Worm (Caenorhabditis elegans) whole organism, L4 larva: Measurements from ENCODE around the gene mlc-7.

Experiments
- F26F4.8 ChIP-seq: fragments of 200-800 bp; sonication (Bioruptor generic); conservative IDR thresholded peaks from 2 replicates; pipeline ENCODE4 v1.3.6; 2022; ENCODE audit warnings: missing genetic modification characterization, missing compliant biosample characterization
- F37D6.2 ChIP-seq: sonication (generic microtip); optimal IDR thresholded peaks from 2 replicates; lab custom pipeline; 2016; ENCODE audit warnings: mild to moderate bottlenecking, missing genetic modification characterization, missing compliant biosample characterization
- Y105C5A.15 ChIP-seq: fragments of 200-800 bp; sonication (Bioruptor generic); IDR thresholded peaks from 2 replicates; pipeline ENCODE4 v1.3.6; 2022; ENCODE audit warnings: missing genetic modification characterization, missing compliant biosample characterization
- ceh-28 ChIP-seq: fragments of 150-350 bp; optimal IDR thresholded peaks from 2 replicates; lab custom pipeline; 2014; ENCODE audit warnings: missing biosample characterization, missing genetic modification reagents, missing genetic modification characterization
- cey-2 ChIP-seq: sonication (generic microtip); optimal IDR thresholded peaks from 3 replicates; lab custom pipeline; 2017; ENCODE audit warnings: missing genetic modification characterization, mild to moderate bottlenecking, missing compliant biosample characterization, antibody characterized with exemption, borderline replicate concordance; ENCODE audit not compliant: insufficient read depth
- daf-12 ChIP-seq: fragments of 150-350 bp; optimal IDR thresholded peaks from 2 replicates; lab custom pipeline; 2014; ENCODE audit warnings: missing biosample characterization, missing genetic modification reagents, missing genetic modification characterization
- dmd-6 ChIP-seq: fragments of 200-800 bp; sonication (Bioruptor generic); IDR thresholded peaks from 2 replicates; pipeline ENCODE4 v1.3.6; 2022; ENCODE audit warnings: missing genetic modification reagents, missing genetic modification characterization, missing compliant biosample characterization
- duxl-1 ChIP-seq: sonication (generic microtip); optimal IDR thresholded peaks from 2 replicates; lab custom pipeline; 2016; ENCODE audit warnings: mild to moderate bottlenecking, missing genetic modification characterization, moderate library complexity, missing compliant biosample characterization; ENCODE audit not compliant: poor library complexity
- fkh-10 ChIP-seq: fragments of 150-350 bp; optimal IDR thresholded peaks from 2 replicates; lab custom pipeline; 2014; ENCODE audit warnings: missing biosample characterization, missing genetic modification reagents, missing genetic modification characterization
- gei-8 ChIP-seq: fragments of 200-800 bp; sonication (Bioruptor generic); optimal IDR thresholded peaks from 2 replicates; lab custom pipeline; 2018; ENCODE audit warnings: mild to moderate bottlenecking, missing genetic modification characterization, missing compliant biosample characterization
- lin-15B ChIP-seq: fragments of 150-350 bp; sonication (generic microtip); optimal IDR thresholded peaks from 3 replicates; lab custom pipeline; 2014; ENCODE audit warnings: missing biosample characterization, missing genetic modification characterization
- lin-29 ChIP-seq: fragments of 200-800 bp; sonication (Bioruptor generic); IDR thresholded peaks from 2 replicates; pipeline ENCODE4 v1.3.6; 2022; ENCODE audit warnings: missing genetic modification reagents, missing genetic modification characterization, missing compliant biosample characterization
- lin-39 ChIP-seq: fragments of 150-350 bp; optimal IDR thresholded peaks from 2 replicates; lab custom pipeline; 2014; ENCODE audit warnings: missing biosample characterization, missing genetic modification reagents, missing genetic modification characterization
- mdl-1 ChIP-seq, 2 experiments: fragments of 150-350 bp in 1 of 2; sonication (generic microtip) in 1 of 2; optimal IDR thresholded peaks; 2 replicates each; lab custom pipeline; 2014 to 2017; ENCODE audit warnings: missing biosample characterization in 2 of 2, missing genetic modification characterization in 2 of 2
- mes-2 ChIP-seq: sonication (generic microtip); optimal IDR thresholded peaks from 2 replicates; lab custom pipeline; 2016; ENCODE audit warnings: missing genotype, mild to moderate bottlenecking, missing genetic modification characterization, missing compliant biosample characterization; ENCODE audit not compliant: poor library complexity, severe bottlenecking
- nhr-10 ChIP-seq: fragments of 150-350 bp; optimal IDR thresholded peaks from 2 replicates; lab custom pipeline; 2014; ENCODE audit warnings: missing biosample characterization, missing genetic modification characterization
- nhr-28 ChIP-seq: fragments of 150-350 bp; optimal IDR thresholded peaks from 2 replicates; lab custom pipeline; 2014; ENCODE audit warnings: missing biosample characterization, missing genetic modification characterization
- nhr-42 ChIP-seq: fragments of 200-800 bp; sonication (Bioruptor generic); IDR thresholded peaks from 2 replicates; pipeline ENCODE4 v1.3.6; 2022; ENCODE audit warnings: missing genetic modification characterization, missing compliant biosample characterization
- pha-4 ChIP-seq, 2 experiments: fragments of 150-350 bp in 1 of 2; fragments of 200-800 bp in 1 of 2; sonication (Bioruptor generic) in 1 of 2; IDR thresholded peaks in 1 of 2; optimal IDR thresholded peaks in 1 of 2; 2 replicates each; pipeline versions ENCODE4 v1.3.6 to Lab custom; 2014 to 2022; ENCODE audit warnings: missing genetic modification characterization in 2 of 2, missing genetic modification reagents in 2 of 2, missing biosample characterization in 1 of 2, missing compliant biosample characterization in 1 of 2
- set-16 ChIP-seq: fragments of 200-800 bp; sonication (Bioruptor generic); IDR thresholded peaks from 2 replicates; pipeline ENCODE4 v1.3.6; 2022; ENCODE audit warnings: missing genetic modification reagents, missing genetic modification characterization, missing compliant biosample characterization
- snpc-4 ChIP-seq: fragments of 150-350 bp; optimal IDR thresholded peaks from 2 replicates; lab custom pipeline; 2014; ENCODE audit warnings: missing biosample characterization, missing genetic modification characterization
- tag-97 ChIP-seq: fragments of 200-800 bp; sonication (Bioruptor generic); IDR thresholded peaks from 2 replicates; pipeline ENCODE4 v1.3.6; 2022; ENCODE audit warnings: missing genetic modification characterization, missing compliant biosample characterization
- unc-62 ChIP-seq, 3 experiments: fragments of 150-350 bp in 1 of 3; sonication (generic microtip); optimal IDR thresholded peaks in 2 of 3; peaks in 1 of 3; 1 replicate in 1 of 3; 2 replicates in 2 of 3; lab custom pipeline; 2014 to 2017; ENCODE audit warnings: missing biosample characterization in 3 of 3, missing genetic modification characterization in 3 of 3, missing genetic modification reagents in 3 of 3, missing genotype in 1 of 3
- zip-11 ChIP-seq: fragments of 200-800 bp; sonication (Bioruptor generic); IDR thresholded peaks from 2 replicates; pipeline ENCODE4 v1.3.6; 2022; ENCODE audit warnings: missing genetic modification characterization, missing compliant biosample characterization

mlc-7 gene

ce11 chrIII:13771145-13771544 is 19.9 kb downstream of the mlc-7 start, which contains the start of the genes cyk-4 and pdr-1 (continued):
- peak; percentile 43 for TF ChIP-seq nhr-28 (tag; lab: Kevin White, UChicago)
- peak; percentile 84 for TF ChIP-seq mes-2 (tag; lab: Kevin White, UChicago)
- no peak for TF ChIP-seq daf-12 (tag; lab: Kevin White, UChicago)
- TF ChIP-seq snpc-4 (tag; lab: Kevin White, UChicago) = no peak

ce11 chrIII:13772876-13773275 is 21.6 kb downstream of the mlc-7 start, which contains the start of gene mdt-29:
Gene mdt-29 (plus strand): TSS chrIII:13773176.
- TF ChIP-seq fkh-10 (no peak), nhr-42 (GFP tag; lab: Robert Waterston, UW) (no peak), F26F4.8 (no peak), dmd-6 (no peak), gei-8 (GFP tag; lab: Kevin White, UChicago) (no peak), zip-11 (GFP tag; lab: Robert Waterston, UW) (no peak), lin-15B (tag; lab: Kevin White, UChicago) (no peak), tag-97 (GFP tag; lab: Robert Waterston, UW) (no peak), nhr-10 (tag; lab: Kevin White, UChicago) (no peak)

ce11 chrIII:13778816-13779215 is 27.6 kb downstream of the mlc-7 start:
- TF ChIP-seq lin-29 (GFP tag; lab: Robert Waterston, UW) (no peak), mdl-1 (tag; optimal IDR thresholded peaks at IDR 0.05; lab: Kevin White, UChicago) (peak in 1 of 2 experiments; percentile 32)

- no peak for TF ChIP-seq pha-4 (GFP tag; IDR thresholded peaks at IDR 0.05; lab: Robert Waterston, UW)
- no peak for TF ChIP-seq pha-4 (tag; optimal IDR thresholded peaks at IDR 0.05; lab: Kevin White, UChicago)
- TF ChIP-seq lin-29 (GFP tag; lab: Robert Waterston, UW) = no peak
- peak in 1 of 2 experiments; percentile 95 for TF ChIP-seq unc-62 (GFP tag; optimal IDR thresholded peaks at IDR 0.05 in 1 of 2; lab: Kevin White, UChicago)
- no peak for TF ChIP-seq unc-62 (tag; optimal IDR thresholded peaks at IDR 0.05; lab: Kevin White, UChicago)
- TF ChIP-seq mes-2 (tag; lab: Kevin White, UChicago) = peak; percentile 39
These were observed 28.3 kb downstream of the mlc-7 start for ce11 chrIII:13779360-13780093.

- peak; percentile 47 for TF ChIP-seq duxl-1 (tag; lab: Kevin White, UChicago)
- no peak for TF ChIP-seq set-16 (GFP tag; lab: Robert Waterston, UW)
- TF ChIP-seq mes-2 (tag; lab: Kevin White, UChicago) = peak; percentile 45
- TF ChIP-seq lin-39 (tag; lab: Kevin White, UChicago) = no peak
- TF ChIP-seq F37D6.2 (tag; lab: Kevin White, UChicago) = no peak
- no peak for TF ChIP-seq cey-2 (tag; lab: Kevin White, UChicago)
- TF ChIP-seq Y105C5A.15 (GFP tag; lab: Robert Waterston, UW) = no peak
- peak in 1 of 2 experiments; percentile 79 for TF ChIP-seq unc-62 (GFP tag; optimal IDR thresholded peaks at IDR 0.05 in 1 of 2; lab: Kevin White, UChicago)
- TF ChIP-seq unc-62 (tag; optimal IDR thresholded peaks at IDR 0.05; lab: Kevin White, UChicago) = no peak
- TF ChIP-seq ceh-28 = no peak
These were observed 29.0 kb downstream of the mlc-7 start, which contains the start of gene pot-3 for ce11 chrIII:13780199-13780706. Gene pot-3 (plus strand): TSS chrIII:13780215.
